Worm (Caenorhabditis elegans) whole organism, mixed stage, embryonic: ENCODE measurements around the gene fbxa-182.

Experiments used
- blmp-1 ChIP-seq: fragments of 150-350 bp; optimal IDR thresholded peaks from 2 replicates; lab custom pipeline; 2014; ENCODE audit warnings: missing biosample characterization, missing genetic modification characterization
- ceh-83 ChIP-seq: fragments of 200-800 bp; sonication (Bioruptor generic); optimal IDR thresholded peaks from 2 replicates; lab custom pipeline; 2018; ENCODE audit warnings: mild to moderate bottlenecking, missing genetic modification characterization, missing compliant biosample characterization
- lin-13 ChIP-seq: fragments of 150-350 bp; optimal IDR thresholded peaks from 2 replicates; lab custom pipeline; 2014; ENCODE audit warnings: missing biosample characterization, missing genetic modification characterization
- nhr-237 ChIP-seq: fragments of 150-350 bp; optimal IDR thresholded peaks from 2 replicates; lab custom pipeline; 2014; ENCODE audit warnings: missing biosample characterization, missing genetic modification characterization
- nhr-76 ChIP-seq: sonication (generic microtip); optimal IDR thresholded peaks from 2 replicates; lab custom pipeline; 2017; ENCODE audit warnings: missing biosample characterization, missing genetic modification characterization
- pha-4 ChIP-seq: fragments of 150-350 bp; optimal IDR thresholded peaks from 2 replicates; lab custom pipeline; 2018; ENCODE audit warnings: missing biosample characterization, missing genetic modification reagents, missing genetic modification characterization
- tbx-8 ChIP-seq: fragments of 200-800 bp; sonication (Bioruptor generic); optimal IDR thresholded peaks from 2 replicates; lab custom pipeline; 2018; ENCODE audit warnings: mild to moderate bottlenecking, missing genetic modification characterization, moderate library complexity, missing compliant biosample characterization
- unc-62 ChIP-seq: fragments of 150-350 bp; optimal IDR thresholded peaks from 2 replicates; lab custom pipeline; 2014; ENCODE audit warnings: missing biosample characterization, missing genetic modification reagents, missing genetic modification characterization

- no peak for TF ChIP-seq tbx-8
- TF ChIP-seq unc-62 (GFP tag; lab: Kevin White, UChicago), result no peak
- no peak for TF ChIP-seq ceh-83
- no peak for TF ChIP-seq blmp-1
- no peak for TF ChIP-seq lin-13 (tag; lab: Kevin White, UChicago)
- TF ChIP-seq nhr-237 (tag; lab: Kevin White, UChicago), result no peak
- TF ChIP-seq pha-4 (tag; lab: Kevin White, UChicago), result no peak
- no peak for TF ChIP-seq nhr-76
These were observed 46.3 kb upstream of the fbxa-182 start, which contains the start of gene pqn-42 for ce11 chrII:2458881-2459280.
